Worm (Caenorhabditis elegans) whole organism, L1 larva: ENCODE results near the gene snai-1.

Experiments used
- C04F5.9 ChIP-seq: sonication (generic microtip); optimal IDR thresholded peaks from 2 replicates; lab custom pipeline; 2016; ENCODE audit warnings: missing genetic modification characterization, missing compliant biosample characterization
- C16A3.4 ChIP-seq: fragments of 150-350 bp; optimal IDR thresholded peaks from 2 replicates; lab custom pipeline; 2014; ENCODE audit warnings: missing biosample characterization, missing genetic modification characterization
- aha-1 ChIP-seq: fragments of 150-350 bp; optimal IDR thresholded peaks from 2 replicates; lab custom pipeline; 2014; ENCODE audit warnings: missing biosample characterization, missing genetic modification characterization
- aly-2 ChIP-seq: fragments of 150-350 bp; optimal IDR thresholded peaks from 2 replicates; lab custom pipeline; 2014; ENCODE audit warnings: missing biosample characterization, missing genetic modification characterization
- ama-1 ChIP-seq: fragments of 150-350 bp; optimal IDR thresholded peaks from 2 replicates; lab custom pipeline; 2014
- ceh-88 ChIP-seq: fragments of 200-800 bp; sonication (Bioruptor generic); IDR thresholded peaks from 2 replicates; pipeline ENCODE4 v1.3.6; 2022; ENCODE audit warnings: missing genetic modification characterization, missing compliant biosample characterization
- ces-1 ChIP-seq: fragments of 150-350 bp; optimal IDR thresholded peaks from 2 replicates; lab custom pipeline; 2014; ENCODE audit warnings: missing biosample characterization, missing genetic modification reagents, missing genetic modification characterization
- dpl-1 ChIP-seq, 3 experiments: fragments of 150-350 bp in 2 of 3; sonication (generic microtip) in 1 of 3; optimal IDR thresholded peaks; 2 replicates each; lab custom pipeline; 2014 to 2017; ENCODE audit warnings: missing biosample characterization in 3 of 3, missing genetic modification characterization in 3 of 3, missing genetic modification reagents in 3 of 3
- efl-1 ChIP-seq, 4 experiments: fragments of 150-350 bp; optimal IDR thresholded peaks in 3 of 4; peaks in 1 of 4; 1 replicate in 1 of 4; 2 replicates in 3 of 4; lab custom pipeline; 2014; ENCODE audit warnings: missing biosample characterization in 2 of 4, missing genetic modification characterization in 2 of 4, missing genetic modification reagents in 2 of 4
- efl-3 ChIP-seq: fragments of 200-800 bp; sonication (Bioruptor generic); optimal IDR thresholded peaks from 2 replicates; lab custom pipeline; 2018; ENCODE audit warnings: mild to moderate bottlenecking, missing genetic modification characterization, missing compliant biosample characterization
- elt-2 ChIP-seq: sonication (generic microtip); optimal IDR thresholded peaks from 2 replicates; lab custom pipeline; 2016; ENCODE audit warnings: missing genetic modification characterization, mild to moderate bottlenecking, inconsistent platforms, missing compliant biosample characterization, missing genetic modification reagents
- ets-5 ChIP-seq: fragments of 200-800 bp; sonication (Bioruptor generic); IDR thresholded peaks from 2 replicates; pipeline ENCODE4 v1.3.6; 2022; ENCODE audit warnings: missing genetic modification characterization, missing compliant biosample characterization
- hlh-17 ChIP-seq: fragments of 200-800 bp; sonication (Bioruptor generic); optimal IDR thresholded peaks from 2 replicates; lab custom pipeline; 2018; ENCODE audit warnings: missing genetic modification characterization, mild to moderate bottlenecking, missing compliant biosample characterization, moderate library complexity, borderline replicate concordance
- hlh-4 ChIP-seq: sonication (generic microtip); optimal IDR thresholded peaks from 2 replicates; lab custom pipeline; 2016; ENCODE audit warnings: mild to moderate bottlenecking, missing genetic modification characterization, missing compliant biosample characterization
- hpl-2 ChIP-seq: fragments of 150-350 bp; optimal IDR thresholded peaks from 2 replicates; lab custom pipeline; 2014; ENCODE audit warnings: missing biosample characterization, missing genetic modification reagents, missing genetic modification characterization
- isw-1 ChIP-seq: fragments of 200-800 bp; sonication (Bioruptor generic); IDR thresholded peaks from 2 replicates; pipeline ENCODE4 v1.3.6; 2022; ENCODE audit warnings: missing genetic modification characterization, missing compliant biosample characterization
- lin-15B ChIP-seq: fragments of 150-350 bp; sonication (generic microtip); optimal IDR thresholded peaks from 3 replicates; lab custom pipeline; 2014; ENCODE audit warnings: missing biosample characterization, missing genetic modification characterization
- lin-35 ChIP-seq, 2 experiments: fragments of 150-350 bp; optimal IDR thresholded peaks; 2 replicates each; lab custom pipeline; 2014; ENCODE audit warnings: missing biosample characterization in 2 of 2, missing genetic modification characterization in 2 of 2, missing genetic modification reagents in 2 of 2
- mdl-1 ChIP-seq, 2 experiments: fragments of 150-350 bp; optimal IDR thresholded peaks; 2 replicates each; lab custom pipeline; 2014 to 2017; ENCODE audit warnings: missing biosample characterization in 2 of 2, missing genetic modification characterization in 2 of 2, inconsistent platforms in 1 of 2
- mep-1 ChIP-seq: fragments of 150-350 bp; optimal IDR thresholded peaks from 2 replicates; lab custom pipeline; 2014; ENCODE audit warnings: missing biosample characterization, missing genetic modification characterization
- nhr-12 ChIP-seq: sonication (generic microtip); optimal IDR thresholded peaks from 2 replicates; lab custom pipeline; 2017; ENCODE audit warnings: missing biosample characterization, missing genetic modification characterization
- nhr-20 ChIP-seq: sonication (generic microtip); optimal IDR thresholded peaks from 2 replicates; lab custom pipeline; 2016; ENCODE audit warnings: mild to moderate bottlenecking, missing genetic modification characterization, missing compliant biosample characterization
- nhr-237 ChIP-seq: fragments of 150-350 bp; optimal IDR thresholded peaks from 2 replicates; lab custom pipeline; 2014; ENCODE audit warnings: missing biosample characterization, missing genetic modification characterization
- nhr-71 ChIP-seq: sonication (generic microtip); optimal IDR thresholded peaks from 2 replicates; lab custom pipeline; 2016; ENCODE audit warnings: mild to moderate bottlenecking, missing genetic modification characterization, moderate library complexity, missing compliant biosample characterization
- nhr-76 ChIP-seq: sonication (generic microtip); optimal IDR thresholded peaks from 2 replicates; lab custom pipeline; 2017; ENCODE audit warnings: missing biosample characterization, missing genetic modification characterization
- pag-3 ChIP-seq: sonication (generic microtip); optimal IDR thresholded peaks from 2 replicates; lab custom pipeline; 2017; ENCODE audit warnings: missing genetic modification characterization, mild to moderate bottlenecking, missing compliant biosample characterization, antibody characterized with exemption, borderline replicate concordance; ENCODE audit not compliant: insufficient read depth
- pax-3 ChIP-seq: fragments of 200-800 bp; sonication (Bioruptor generic); optimal IDR thresholded peaks from 2 replicates; lab custom pipeline; 2018; ENCODE audit warnings: mild to moderate bottlenecking, missing genetic modification characterization, moderate library complexity, missing compliant biosample characterization
- pqm-1 ChIP-seq: sonication (generic microtip); optimal IDR thresholded peaks from 3 replicates; lab custom pipeline; 2017; ENCODE audit warnings: missing biosample characterization, missing genetic modification characterization
- rnt-1 ChIP-seq: sonication (generic microtip); optimal IDR thresholded peaks from 2 replicates; lab custom pipeline; 2016; ENCODE audit warnings: mild to moderate bottlenecking, missing genetic modification characterization, moderate library complexity, missing compliant biosample characterization
- skn-1 ChIP-seq: fragments of 150-350 bp; optimal IDR thresholded peaks from 2 replicates; lab custom pipeline; 2014; ENCODE audit warnings: missing biosample characterization, missing genetic modification characterization
- snu-23 ChIP-seq: sonication (generic microtip); optimal IDR thresholded peaks from 2 replicates; lab custom pipeline; 2016; ENCODE audit warnings: missing genetic modification characterization, missing compliant biosample characterization
- sptf-1 ChIP-seq: fragments of 150-350 bp; optimal IDR thresholded peaks from 2 replicates; lab custom pipeline; 2014; ENCODE audit warnings: missing biosample characterization, missing genetic modification characterization
- sup-37 ChIP-seq: fragments of 200-800 bp; sonication (Bioruptor generic); optimal IDR thresholded peaks from 2 replicates; lab custom pipeline; 2018; ENCODE audit warnings: mild to moderate bottlenecking, missing genetic modification characterization, missing compliant biosample characterization
- tbx-2 ChIP-seq: sonication (generic microtip); optimal IDR thresholded peaks from 2 replicates; lab custom pipeline; 2016; ENCODE audit warnings: missing genetic modification characterization, missing compliant biosample characterization
- unc-130 ChIP-seq: fragments of 150-350 bp; optimal IDR thresholded peaks from 2 replicates; lab custom pipeline; 2017; ENCODE audit warnings: missing biosample characterization, missing genetic modification characterization, inconsistent platforms
- unc-30 ChIP-seq: sonication (generic microtip); optimal IDR thresholded peaks from 2 replicates; lab custom pipeline; 2017; ENCODE audit warnings: missing biosample characterization, missing genetic modification characterization
- unc-62 ChIP-seq: fragments of 150-350 bp; optimal IDR thresholded peaks from 2 replicates; lab custom pipeline; 2014; ENCODE audit warnings: missing biosample characterization, missing genetic modification reagents, missing genetic modification characterization
- unc-86 ChIP-seq: sonication (generic microtip); optimal IDR thresholded peaks from 2 replicates; lab custom pipeline; 2016; ENCODE audit warnings: missing genetic modification characterization, missing compliant biosample characterization
- vab-15 ChIP-seq: sonication (generic microtip); optimal IDR thresholded peaks from 2 replicates; lab custom pipeline; 2017; ENCODE audit warnings: missing genotype, mild to moderate bottlenecking, missing genetic modification characterization, missing compliant biosample characterization
- xbp-1 ChIP-seq: sonication (generic microtip); optimal IDR thresholded peaks from 2 replicates; lab custom pipeline; 2016; ENCODE audit warnings: missing genetic modification characterization, missing compliant biosample characterization
- zag-1 ChIP-seq: fragments of 150-350 bp; optimal IDR thresholded peaks from 2 replicates; lab custom pipeline; 2014; ENCODE audit warnings: missing biosample characterization, missing genetic modification characterization
- zip-4 ChIP-seq: fragments of 200-800 bp; sonication (Bioruptor generic); optimal IDR thresholded peaks from 2 replicates; lab custom pipeline; 2018; ENCODE audit warnings: mild to moderate bottlenecking, missing genetic modification characterization, moderate library complexity, missing compliant biosample characterization

The snai-1 gene

DNA sequence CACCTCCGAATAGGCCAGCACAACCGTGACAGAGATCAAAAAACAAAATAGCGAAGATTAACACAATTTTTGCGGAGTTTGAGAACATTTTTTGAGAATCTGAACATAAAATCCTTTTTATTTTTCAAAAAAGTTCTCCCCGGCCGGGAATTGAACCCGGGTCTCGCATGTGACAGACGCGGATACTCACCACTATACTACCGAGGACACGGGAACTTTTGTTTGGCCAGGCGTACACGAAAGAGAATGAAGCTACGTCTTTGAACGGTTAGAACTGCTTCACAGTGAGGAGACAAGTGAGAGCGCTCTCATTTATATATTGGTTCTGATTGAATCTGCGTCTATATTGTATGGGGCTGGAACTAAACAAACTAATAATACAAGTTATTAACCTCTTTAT is 9.0 kb upstream of the snai-1 start, which contains the start of gene grl-26 (continued):
- no peak for TF ChIP-seq ama-1 (lab: Kevin White, UChicago)
- peak; percentile 18 to 69 for TF ChIP-seq lin-35 (GFP tag; optimal IDR thresholded peaks at IDR 0.05; lab: Kevin White, UChicago)
- no peak for TF ChIP-seq sup-37 (GFP tag; lab: Kevin White, UChicago)
- peak; percentile 66 for TF ChIP-seq rnt-1 (tag; lab: Kevin White, UChicago)
- peak; percentile 60 for TF ChIP-seq snu-23 (GFP tag; lab: Kevin White, UChicago)
- TF ChIP-seq nhr-20 (tag; lab: Kevin White, UChicago), result peak; percentile 34
- TF ChIP-seq hlh-17, result no peak
- TF ChIP-seq nhr-71 (tag; lab: Kevin White, UChicago), result no peak
- TF ChIP-seq C04F5.9, result no peak
- no peak for TF ChIP-seq zag-1
- TF ChIP-seq unc-62 (GFP tag; lab: Kevin White, UChicago), result no peak
- no peak for TF ChIP-seq efl-3 (GFP tag; lab: Kevin White, UChicago)
- no peak for TF ChIP-seq isw-1 (GFP tag; lab: Robert Waterston, UW)
- TF ChIP-seq nhr-237 (tag; lab: Kevin White, UChicago), result no peak
- TF ChIP-seq C16A3.4 (tag; lab: Kevin White, UChicago), result peak; percentile 68
- no peak for TF ChIP-seq nhr-12 (tag; lab: Kevin White, UChicago)
- no peak for TF ChIP-seq zip-4 (GFP tag; lab: Kevin White, UChicago)
- no peak for TF ChIP-seq aha-1 (tag; lab: Kevin White, UChicago)
- TF ChIP-seq sptf-1 (tag; lab: Kevin White, UChicago), result no peak
- TF ChIP-seq ces-1 (GFP tag; lab: Kevin White, UChicago), result no peak
- no peak for TF ChIP-seq lin-15B (tag; lab: Kevin White, UChicago)
- no peak for TF ChIP-seq hlh-4
- no peak for TF ChIP-seq aly-2 (tag; lab: Kevin White, UChicago)
- TF ChIP-seq ceh-88 (GFP tag; lab: Robert Waterston, UW), result no peak
- peak; percentile 2 for TF ChIP-seq tbx-2 (tag; lab: Kevin White, UChicago)
- no peak for TF ChIP-seq hpl-2 (GFP tag; lab: Kevin White, UChicago)
- TF ChIP-seq nhr-76 (tag; lab: Kevin White, UChicago), result no peak
- TF ChIP-seq mep-1, result peak; percentile 56
- TF ChIP-seq pqm-1 (tag; lab: Kevin White, UChicago), result no peak
- no peak for TF ChIP-seq unc-130
- no peak for TF ChIP-seq xbp-1 (tag; lab: Kevin White, UChicago)
- TF ChIP-seq pag-3 (tag; lab: Kevin White, UChicago), result no peak
- no peak for TF ChIP-seq pax-3 (tag; lab: Kevin White, UChicago)
- TF ChIP-seq unc-86 (tag; lab: Kevin White, UChicago), result no peak
- TF ChIP-seq ets-5, result no peak
- TF ChIP-seq efl-1 (optimal IDR thresholded peaks at IDR 0.05; lab: Kevin White, UChicago), result peak in 1 of 2 experiments; percentile 35
- TF ChIP-seq efl-1 (GFP tag; optimal IDR thresholded peaks at IDR 0.05 in 1 of 2; lab: Kevin White, UChicago), result peak; percentile 12 to 80
- peak in 1 of 2 experiments; percentile 30 for TF ChIP-seq mdl-1 (tag; optimal IDR thresholded peaks at IDR 0.05; lab: Kevin White, UChicago)
- TF ChIP-seq skn-1 (tag; lab: Kevin White, UChicago), result no peak
- TF ChIP-seq dpl-1 (GFP tag; optimal IDR thresholded peaks at IDR 0.05; lab: Kevin White, UChicago), result peak in 1 of 3 experiments; percentile 34

DNA sequence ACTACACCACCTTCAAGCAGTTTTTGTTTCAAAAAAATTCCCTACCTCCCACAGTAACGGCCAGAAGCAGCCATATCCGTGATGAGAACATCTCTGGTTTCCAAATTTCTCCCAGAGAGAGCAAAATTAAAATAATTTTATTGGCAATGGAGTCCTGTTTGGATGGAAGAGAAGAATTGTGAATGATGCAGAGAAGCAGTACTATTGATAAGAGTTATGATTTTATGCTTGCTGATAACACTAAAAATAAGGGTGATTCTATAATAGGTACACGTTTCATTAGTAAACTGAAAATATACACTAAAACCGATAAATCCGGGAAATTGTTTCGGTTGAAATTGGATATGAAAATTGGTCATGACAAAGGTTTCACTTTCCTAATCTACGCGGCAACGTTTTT is 6.9 kb upstream of the snai-1 start, which contains the start of gene dsc-4:
Gene dsc-4, minus strand, starts transcription at position 165 of the 400 bp plus-strand sequence.
- TF ChIP-seq unc-30 (tag; lab: Kevin White, UChicago) (no peak), elt-2 (tag; lab: Kevin White, UChicago) (peak; percentile 41), vab-15 (tag; lab: Kevin White, UChicago) (no peak), tbx-2 (tag; lab: Kevin White, UChicago) (no peak)
- TF ChIP-seq, all 84 proteins: peak for 1
